Worm (Caenorhabditis elegans) whole organism, L4 larva: ENCODE results near the gene Y48A6C.4.

ENCODE experiments used
- F10B5.3 ChIP-seq: sonication (generic microtip); optimal IDR thresholded peaks from 2 replicates; lab custom pipeline; 2016; ENCODE audit warnings: mild to moderate bottlenecking, missing genetic modification characterization, missing compliant biosample characterization
- F26F4.8 ChIP-seq: fragments of 200-800 bp; sonication (Bioruptor generic); conservative IDR thresholded peaks from 2 replicates; pipeline ENCODE4 v1.3.6; 2022; ENCODE audit warnings: missing genetic modification characterization, missing compliant biosample characterization
- F37D6.2 ChIP-seq: sonication (generic microtip); optimal IDR thresholded peaks from 2 replicates; lab custom pipeline; 2016; ENCODE audit warnings: mild to moderate bottlenecking, missing genetic modification characterization, missing compliant biosample characterization
- F49E8.2 ChIP-seq: sonication (generic microtip); optimal IDR thresholded peaks from 2 replicates; lab custom pipeline; 2016; ENCODE audit warnings: missing compliant biosample characterization, mild to moderate bottlenecking, missing genetic modification characterization, borderline replicate concordance
- T20F7.1 ChIP-seq: fragments of 200-800 bp; sonication (Bioruptor generic); optimal IDR thresholded peaks from 2 replicates; lab custom pipeline; 2018; ENCODE audit warnings: mild to moderate bottlenecking, missing genetic modification characterization, missing compliant biosample characterization
- T26A8.4 ChIP-seq: fragments of 200-800 bp; sonication (Bioruptor generic); IDR thresholded peaks from 2 replicates; pipeline ENCODE4 v1.3.6; 2022; ENCODE audit warnings: missing genetic modification characterization, missing compliant biosample characterization
- Y48G9A.11 ChIP-seq: fragments of 200-800 bp; sonication (Bioruptor generic); IDR thresholded peaks from 2 replicates; pipeline ENCODE4 v1.3.6; 2022; ENCODE audit warnings: missing genetic modification reagents, missing genetic modification characterization, missing compliant biosample characterization
- Y5F2A.4 ChIP-seq: fragments of 200-800 bp; sonication (Bioruptor generic); optimal IDR thresholded peaks from 2 replicates; lab custom pipeline; 2018; ENCODE audit warnings: mild to moderate bottlenecking, missing genetic modification characterization, missing compliant biosample characterization
- ZK337.2 ChIP-seq: fragments of 200-800 bp; sonication (Bioruptor generic); IDR thresholded peaks from 2 replicates; pipeline ENCODE4 v1.3.6; 2022; ENCODE audit warnings: missing genetic modification reagents, missing genetic modification characterization, missing compliant biosample characterization
- aha-1 ChIP-seq: fragments of 150-350 bp; peaks from one replicate; lab custom pipeline; 2014; ENCODE audit warnings: missing biosample characterization, missing genetic modification characterization
- attf-4 ChIP-seq: sonication (generic microtip); optimal IDR thresholded peaks from 3 replicates; lab custom pipeline; 2017; ENCODE audit warnings: missing biosample characterization, missing genetic modification characterization
- daf-16 ChIP-seq, 3 experiments: sonication (generic microtip); optimal IDR thresholded peaks; 2 replicates each; lab custom pipeline; 2016 to 2017; ENCODE audit warnings: missing genetic modification characterization in 3 of 3, missing genetic modification reagents in 3 of 3, mild to moderate bottlenecking in 2 of 3, missing compliant biosample characterization in 2 of 3, missing biosample characterization in 1 of 3, moderate library complexity in 1 of 3
- daf-19 ChIP-seq: fragments of 200-800 bp; sonication (Bioruptor generic); conservative IDR thresholded peaks from 2 replicates; pipeline ENCODE4 v1.3.6; 2022; ENCODE audit warnings: missing genetic modification characterization, missing compliant biosample characterization
- dmd-6 ChIP-seq: fragments of 200-800 bp; sonication (Bioruptor generic); IDR thresholded peaks from 2 replicates; pipeline ENCODE4 v1.3.6; 2022; ENCODE audit warnings: missing genetic modification reagents, missing genetic modification characterization, missing compliant biosample characterization
- dmd-8 ChIP-seq: fragments of 200-800 bp; sonication (Bioruptor generic); IDR thresholded peaks from 2 replicates; pipeline ENCODE4 v1.3.6; 2022; ENCODE audit warnings: missing genetic modification characterization, missing compliant biosample characterization
- dve-1 ChIP-seq: sonication (generic microtip); optimal IDR thresholded peaks from 2 replicates; lab custom pipeline; 2017; ENCODE audit warnings: antibody characterized with exemption, mild to moderate bottlenecking, missing genetic modification characterization, missing compliant biosample characterization; ENCODE audit not compliant: insufficient read depth
- hif-1 ChIP-seq, 2 experiments: sonication (generic microtip); optimal IDR thresholded peaks; 2 replicates each; lab custom pipeline; 2016 to 2017; ENCODE audit warnings: missing compliant biosample characterization in 2 of 2, missing genetic modification characterization in 2 of 2, missing genetic modification reagents in 2 of 2, missing genotype in 2 of 2, mild to moderate bottlenecking in 1 of 2
- hlh-30 ChIP-seq: sonication (generic microtip); optimal IDR thresholded peaks from 2 replicates; lab custom pipeline; 2017; ENCODE audit warnings: antibody characterized with exemption, mild to moderate bottlenecking, missing genetic modification characterization, missing compliant biosample characterization; ENCODE audit not compliant: insufficient read depth
- jun-1 ChIP-seq: fragments of 150-350 bp; optimal IDR thresholded peaks from 2 replicates; lab custom pipeline; 2014; ENCODE audit warnings: missing biosample characterization, missing genetic modification reagents, missing genetic modification characterization
- lin-1 ChIP-seq: fragments of 200-800 bp; sonication (Bioruptor generic); IDR thresholded peaks from 2 replicates; pipeline ENCODE4 v1.3.6; 2022; ENCODE audit warnings: missing genetic modification reagents, missing genetic modification characterization, missing compliant biosample characterization
- lin-13 ChIP-seq: fragments of 150-350 bp; optimal IDR thresholded peaks from 2 replicates; lab custom pipeline; 2014; ENCODE audit warnings: missing biosample characterization, missing genetic modification reagents, missing genetic modification characterization
- lin-29 ChIP-seq: fragments of 200-800 bp; sonication (Bioruptor generic); IDR thresholded peaks from 2 replicates; pipeline ENCODE4 v1.3.6; 2022; ENCODE audit warnings: missing genetic modification reagents, missing genetic modification characterization, missing compliant biosample characterization
- lin-38 ChIP-seq: fragments of 200-800 bp; sonication (Bioruptor generic); IDR thresholded peaks from 2 replicates; pipeline ENCODE4 v1.3.6; 2022; ENCODE audit warnings: missing genetic modification reagents, missing genetic modification characterization, missing compliant biosample characterization
- lir-3 ChIP-seq: sonication (generic microtip); optimal IDR thresholded peaks from 2 replicates; lab custom pipeline; 2016; ENCODE audit warnings: mild to moderate bottlenecking, missing genetic modification characterization, missing compliant biosample characterization
- lsy-2 ChIP-seq, 2 experiments: fragments of 150-350 bp in 1 of 2; sonication (generic microtip) in 1 of 2; optimal IDR thresholded peaks; 2 replicates each; lab custom pipeline; 2014 to 2017; ENCODE audit warnings: missing biosample characterization in 2 of 2, missing genetic modification characterization in 2 of 2
- madf-9 ChIP-seq: fragments of 200-800 bp; sonication (Bioruptor generic); conservative IDR thresholded peaks from 2 replicates; pipeline ENCODE4 v1.3.6; 2022; ENCODE audit warnings: missing genetic modification reagents, missing genetic modification characterization, missing compliant biosample characterization
- mep-1 ChIP-seq: fragments of 150-350 bp; sonication (generic microtip); optimal IDR thresholded peaks from 3 replicates; lab custom pipeline; 2014; ENCODE audit warnings: missing biosample characterization, missing genetic modification characterization
- mxl-2 ChIP-seq: fragments of 200-800 bp; sonication (Bioruptor generic); conservative IDR thresholded peaks from 2 replicates; pipeline ENCODE4 v1.3.6; 2022; ENCODE audit warnings: missing genetic modification reagents, missing genetic modification characterization, missing compliant biosample characterization
- nhr-10 ChIP-seq: fragments of 150-350 bp; optimal IDR thresholded peaks from 2 replicates; lab custom pipeline; 2014; ENCODE audit warnings: missing biosample characterization, missing genetic modification characterization
- nhr-11 ChIP-seq: fragments of 150-350 bp; optimal IDR thresholded peaks from 2 replicates; lab custom pipeline; 2014; ENCODE audit warnings: missing biosample characterization, missing genetic modification characterization
- nhr-237 ChIP-seq: sonication (generic microtip); optimal IDR thresholded peaks from 2 replicates; lab custom pipeline; 2017; ENCODE audit warnings: missing biosample characterization, missing genetic modification characterization
- nhr-28 ChIP-seq: fragments of 150-350 bp; optimal IDR thresholded peaks from 2 replicates; lab custom pipeline; 2014; ENCODE audit warnings: missing biosample characterization, missing genetic modification characterization
- nhr-41 ChIP-seq: fragments of 200-800 bp; sonication (Bioruptor generic); IDR thresholded peaks from 2 replicates; pipeline ENCODE4 v1.3.6; 2022; ENCODE audit warnings: missing genetic modification reagents, missing genetic modification characterization, missing compliant biosample characterization
- nhr-77 ChIP-seq: fragments of 150-350 bp; optimal IDR thresholded peaks from 2 replicates; lab custom pipeline; 2014; ENCODE audit warnings: missing biosample characterization, missing genetic modification characterization
- pha-4 ChIP-seq, 2 experiments: fragments of 150-350 bp in 1 of 2; fragments of 200-800 bp in 1 of 2; sonication (Bioruptor generic) in 1 of 2; IDR thresholded peaks in 1 of 2; optimal IDR thresholded peaks in 1 of 2; 2 replicates each; pipeline versions ENCODE4 v1.3.6 to Lab custom; 2014 to 2022; ENCODE audit warnings: missing genetic modification characterization in 2 of 2, missing genetic modification reagents in 2 of 2, missing biosample characterization in 1 of 2, missing compliant biosample characterization in 1 of 2
- php-3 ChIP-seq: fragments of 200-800 bp; sonication (Bioruptor generic); IDR thresholded peaks from 2 replicates; pipeline ENCODE4 v1.3.6; 2022; ENCODE audit warnings: missing genetic modification reagents, missing genetic modification characterization, missing compliant biosample characterization
- rbr-2 ChIP-seq: sonication (generic microtip); optimal IDR thresholded peaks from 2 replicates; lab custom pipeline; 2016; ENCODE audit warnings: missing genotype, missing genetic modification characterization, missing compliant biosample characterization
- set-16 ChIP-seq: fragments of 200-800 bp; sonication (Bioruptor generic); IDR thresholded peaks from 2 replicates; pipeline ENCODE4 v1.3.6; 2022; ENCODE audit warnings: missing genetic modification reagents, missing genetic modification characterization, missing compliant biosample characterization
- skn-1 ChIP-seq: fragments of 150-350 bp; optimal IDR thresholded peaks from 2 replicates; lab custom pipeline; 2014; ENCODE audit warnings: missing biosample characterization, missing genetic modification characterization
- spr-1 ChIP-seq: sonication (generic microtip); optimal IDR thresholded peaks from 2 replicates; lab custom pipeline; 2016; ENCODE audit warnings: mild to moderate bottlenecking, missing genetic modification characterization, missing compliant biosample characterization
- spr-3 ChIP-seq: fragments of 200-800 bp; sonication (Bioruptor generic); optimal IDR thresholded peaks from 2 replicates; lab custom pipeline; 2018; ENCODE audit warnings: mild to moderate bottlenecking, missing genetic modification characterization, missing compliant biosample characterization
- tag-97 ChIP-seq: fragments of 200-800 bp; sonication (Bioruptor generic); IDR thresholded peaks from 2 replicates; pipeline ENCODE4 v1.3.6; 2022; ENCODE audit warnings: missing genetic modification characterization, missing compliant biosample characterization
- tra-1 ChIP-seq: fragments of 200-800 bp; sonication (Bioruptor generic); IDR thresholded peaks from 2 replicates; pipeline ENCODE4 v1.3.6; 2022; ENCODE audit warnings: missing genetic modification reagents, missing genetic modification characterization, missing compliant biosample characterization
- unc-62 ChIP-seq, 3 experiments: fragments of 150-350 bp in 1 of 3; sonication (generic microtip); optimal IDR thresholded peaks in 2 of 3; peaks in 1 of 3; 1 replicate in 1 of 3; 2 replicates in 2 of 3; lab custom pipeline; 2014 to 2017; ENCODE audit warnings: missing biosample characterization in 3 of 3, missing genetic modification characterization in 3 of 3, missing genetic modification reagents in 3 of 3, missing genotype in 1 of 3
- vab-7 ChIP-seq: fragments of 200-800 bp; sonication (Bioruptor generic); IDR thresholded peaks from 2 replicates; pipeline ENCODE4 v1.3.6; 2022; ENCODE audit warnings: missing genetic modification reagents, missing genetic modification characterization, missing compliant biosample characterization
- zag-1 ChIP-seq: fragments of 150-350 bp; optimal IDR thresholded peaks from 2 replicates; lab custom pipeline; 2014; ENCODE audit warnings: missing biosample characterization, missing genetic modification characterization
- zfp-2 ChIP-seq: sonication (generic microtip); optimal IDR thresholded peaks from 2 replicates; lab custom pipeline; 2016; ENCODE audit warnings: mild to moderate bottlenecking, missing genetic modification characterization, missing compliant biosample characterization
- zip-11 ChIP-seq: fragments of 200-800 bp; sonication (Bioruptor generic); IDR thresholded peaks from 2 replicates; pipeline ENCODE4 v1.3.6; 2022; ENCODE audit warnings: missing genetic modification characterization, missing compliant biosample characterization
- zip-2 ChIP-seq: fragments of 150-350 bp; optimal IDR thresholded peaks from 2 replicates; lab custom pipeline; 2014; ENCODE audit warnings: missing biosample characterization, missing genetic modification characterization

Y48A6C.4 gene

DNA sequence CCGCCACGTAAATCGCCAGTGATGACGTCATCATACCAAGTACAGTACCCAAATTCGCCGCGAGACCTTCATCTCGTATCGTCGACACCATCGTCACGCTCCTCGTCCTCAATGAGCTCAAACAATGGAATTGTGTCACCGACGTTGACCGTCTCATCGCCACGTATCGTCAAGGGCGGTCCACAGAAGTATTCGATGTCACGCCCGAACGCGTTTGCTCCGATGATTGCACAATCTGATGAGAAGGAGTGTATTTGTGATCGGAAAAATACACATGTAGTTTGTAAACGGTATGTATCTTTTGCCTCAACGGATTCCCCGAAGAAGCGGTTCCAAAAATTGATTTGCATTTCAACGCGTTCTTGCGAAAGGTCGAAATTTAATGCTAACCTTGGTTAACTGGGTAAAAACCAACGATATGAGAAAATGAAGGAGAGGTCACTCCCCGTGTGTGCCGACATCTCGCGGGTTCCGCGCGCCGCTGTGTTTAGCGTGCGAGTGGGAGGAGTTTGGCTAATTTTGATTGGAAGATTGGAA is 29.4 kb upstream of the Y48A6C.4 start (continued):
- no peak for TF ChIP-seq daf-16 (GFP tag; optimal IDR thresholded peaks at IDR 0.05; lab: Kevin White, UChicago)
- TF ChIP-seq daf-16 (tag; optimal IDR thresholded peaks at IDR 0.05; lab: Kevin White, UChicago), result peak; percentile 64
- TF ChIP-seq lsy-2 (tag; optimal IDR thresholded peaks at IDR 0.05; lab: Kevin White, UChicago), result peak in 1 of 2 experiments; percentile 54
- TF ChIP-seq zip-11 (GFP tag; lab: Robert Waterston, UW), result no peak
- TF ChIP-seq spr-1 (tag; lab: Kevin White, UChicago), result peak; percentile 24
- TF ChIP-seq T20F7.1 (GFP tag; lab: Kevin White, UChicago), result no peak
- TF ChIP-seq lin-29 (GFP tag; lab: Robert Waterston, UW), result no peak
- no peak for TF ChIP-seq F10B5.3 (tag; lab: Kevin White, UChicago)
- no peak for TF ChIP-seq Y5F2A.4 (GFP tag; lab: Kevin White, UChicago)
- TF ChIP-seq zfp-2 (tag; lab: Kevin White, UChicago), result no peak
- no peak for TF ChIP-seq nhr-10 (tag; lab: Kevin White, UChicago)
- no peak for TF ChIP-seq pha-4 (GFP tag; IDR thresholded peaks at IDR 0.05; lab: Robert Waterston, UW)
- no peak for TF ChIP-seq pha-4 (tag; optimal IDR thresholded peaks at IDR 0.05; lab: Kevin White, UChicago)
- peak; percentile 63 for TF ChIP-seq aha-1 (tag; lab: Kevin White, UChicago)
- TF ChIP-seq rbr-2, result no peak
- no peak for TF ChIP-seq unc-62 (GFP tag; optimal IDR thresholded peaks at IDR 0.05 in 1 of 2; lab: Kevin White, UChicago)
- TF ChIP-seq unc-62 (tag; optimal IDR thresholded peaks at IDR 0.05; lab: Kevin White, UChicago), result no peak
- TF ChIP-seq zag-1 (tag; lab: Kevin White, UChicago), result no peak
- 0 out of 2 replicates have a peak, but pooled peaks have one; percentile 23 for TF ChIP-seq dmd-6 (GFP tag; lab: Robert Waterston, UW)
- TF ChIP-seq hlh-30 (tag; lab: Kevin White, UChicago), result no peak
- 0 out of 2 replicates have a peak, but pooled peaks have one; percentile 55 for TF ChIP-seq dmd-8
- peak; percentile 43 for TF ChIP-seq F49E8.2 (tag; lab: Kevin White, UChicago)
- TF ChIP-seq tra-1 (GFP tag; lab: Robert Waterston, UW), result no peak
- TF ChIP-seq nhr-11 (tag; lab: Kevin White, UChicago), result no peak
- no peak for TF ChIP-seq lin-1
- TF ChIP-seq spr-3 (GFP tag; lab: Kevin White, UChicago), result no peak
- no peak for TF ChIP-seq hif-1 (tag; optimal IDR thresholded peaks at IDR 0.05; lab: Kevin White, UChicago)
- TF ChIP-seq nhr-77, result no peak
- TF ChIP-seq lin-38 (GFP tag; lab: Robert Waterston, UW), result peak; percentile 60
- TF ChIP-seq jun-1, result no peak
- no peak for TF ChIP-seq daf-19 (GFP tag; lab: Robert Waterston, UW)
- no peak for TF ChIP-seq php-3 (GFP tag; lab: Robert Waterston, UW)
- peak; percentile 40 for TF ChIP-seq dve-1 (tag; lab: Kevin White, UChicago)
- no peak for TF ChIP-seq attf-4 (tag; lab: Kevin White, UChicago)
- TF ChIP-seq madf-9 (GFP tag; lab: Robert Waterston, UW), result no peak; the same call in 1 of the 2 replicates
- TF ChIP-seq nhr-41 (GFP tag; lab: Robert Waterston, UW), result no peak
- no peak for TF ChIP-seq zip-2 (tag; lab: Kevin White, UChicago)
- TF ChIP-seq Y48G9A.11 (GFP tag; lab: Robert Waterston, UW), result no peak
- no peak for TF ChIP-seq set-16
- peak; percentile 49 for TF ChIP-seq mep-1
- TF ChIP-seq F37D6.2 (tag; lab: Kevin White, UChicago), result no peak
- no peak for TF ChIP-seq lir-3 (tag; lab: Kevin White, UChicago)
- no peak for TF ChIP-seq nhr-237 (tag; lab: Kevin White, UChicago)
- TF ChIP-seq T26A8.4 (GFP tag; lab: Robert Waterston, UW), result peak; percentile 65
- no peak for TF ChIP-seq F26F4.8 (GFP tag; lab: Robert Waterston, UW)
- peak; percentile 42; the same call in 1 of the 2 replicates for TF ChIP-seq vab-7
- TF ChIP-seq mxl-2 (GFP tag; lab: Robert Waterston, UW), result no peak
- no peak for TF ChIP-seq nhr-28 (tag; lab: Kevin White, UChicago)
- TF ChIP-seq skn-1 (tag; lab: Kevin White, UChicago), result no peak
- TF ChIP-seq tag-97 (GFP tag; lab: Robert Waterston, UW), result no peak
- TF ChIP-seq lin-13 (GFP tag; lab: Kevin White, UChicago), result peak; percentile 30
- peak; percentile 48; the same call in 1 of the 2 replicates for TF ChIP-seq ZK337.2
